Worm (Caenorhabditis elegans): Measurements from ENCODE around the gene kcmf-1.

The kcmf-1 gene

DNA sequence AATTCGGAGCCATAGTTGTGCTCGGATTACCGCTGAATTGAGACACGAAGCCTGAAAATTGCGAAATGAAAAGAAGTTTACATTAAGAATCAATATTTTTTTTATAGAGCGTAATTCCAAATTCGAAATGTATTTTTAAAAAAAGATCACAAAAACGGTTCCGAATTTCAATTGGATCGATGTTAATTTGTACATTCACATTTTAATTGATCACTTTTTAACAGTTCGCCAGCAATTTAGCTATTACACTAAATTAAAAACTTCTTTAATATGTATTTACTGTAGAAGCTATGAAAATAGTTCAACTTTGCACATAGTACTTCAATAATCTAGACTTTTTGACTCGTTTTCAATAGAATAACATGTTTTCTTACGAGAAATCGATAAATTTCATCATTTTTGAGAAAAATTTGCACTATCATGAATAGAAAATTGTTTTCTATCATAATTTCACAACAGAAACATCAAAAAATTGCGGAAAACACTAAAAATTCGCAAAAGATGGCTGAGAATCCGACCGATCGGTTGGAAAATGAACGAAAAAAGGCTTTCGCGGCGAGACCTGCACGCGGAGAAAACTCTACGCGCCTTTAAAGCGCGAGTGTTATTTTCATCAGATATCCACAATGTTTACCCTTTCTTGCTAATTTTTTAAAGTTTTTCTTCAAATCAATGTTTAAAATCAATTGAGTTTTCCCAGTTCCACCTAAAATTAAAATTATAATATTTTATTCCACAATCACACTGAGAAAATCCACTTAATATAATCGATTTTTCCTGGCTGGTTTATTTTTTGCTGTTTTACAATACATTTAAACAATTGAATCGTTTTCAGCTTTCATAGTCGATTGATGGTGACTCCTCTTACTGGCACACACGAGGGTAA is at the start of gene kcmf-1, which contains the start of gene egl-45:
Gene kcmf-1 (plus strand): TSS at position 836 of the 886 bp plus-strand sequence.
Gene egl-45 (minus strand): TSS at position 51 of the 886 bp plus-strand sequence.
- no peak for TF ChIP-seq med-1 (GFP tag; optimal IDR thresholded peaks at IDR 0.05; ENCODE audit: insufficient read depth)
- TF ChIP-seq T22C8.4 (GFP tag; IDR thresholded peaks at IDR 0.05) = no peak
- TF ChIP-seq tab-1 (GFP tag; IDR thresholded peaks at IDR 0.05) = no peak
- no peak for TF ChIP-seq ref-1 (GFP tag; conservative IDR thresholded peaks at IDR 0.05)

DNA sequence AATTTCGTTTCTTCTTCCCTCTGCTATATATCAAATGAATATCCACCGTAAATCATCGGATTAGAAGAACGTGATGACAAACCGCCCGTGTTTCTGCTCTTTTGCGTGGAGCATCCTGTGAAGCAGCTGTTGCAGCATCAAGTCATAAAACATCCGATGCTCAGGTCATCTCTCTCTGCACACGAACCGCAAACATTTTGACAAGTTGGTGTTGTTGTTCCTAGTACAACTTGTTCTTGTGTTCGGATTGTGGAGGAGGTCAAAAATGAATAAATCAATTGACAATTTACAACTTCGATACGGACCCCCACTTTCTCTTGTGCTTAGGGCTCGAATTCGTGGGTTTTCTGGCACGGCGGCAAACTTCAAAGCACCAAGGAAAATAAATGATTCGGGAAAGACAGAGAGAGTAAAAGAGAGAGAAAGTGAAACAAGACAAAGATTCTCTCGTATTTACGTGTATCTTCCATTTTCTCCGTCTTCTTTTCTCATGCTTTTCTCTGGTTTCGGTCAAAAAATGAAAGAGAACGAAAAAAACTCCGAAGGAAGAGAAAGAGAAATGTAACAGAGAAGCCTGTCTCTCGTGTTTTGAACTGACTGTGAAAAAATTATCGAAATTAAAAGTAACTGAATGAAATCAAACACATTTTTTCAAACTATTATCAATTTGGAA is 48.5 kb upstream of the kcmf-1 start:
- TF ChIP-seq ztf-23 (GFP tag; IDR thresholded peaks at IDR 0.05) (no peak), klf-2 (GFP tag; conservative IDR thresholded peaks at IDR 0.05) (no peak), ref-1 (GFP tag; conservative IDR thresholded peaks at IDR 0.05) (no peak)

DNA sequence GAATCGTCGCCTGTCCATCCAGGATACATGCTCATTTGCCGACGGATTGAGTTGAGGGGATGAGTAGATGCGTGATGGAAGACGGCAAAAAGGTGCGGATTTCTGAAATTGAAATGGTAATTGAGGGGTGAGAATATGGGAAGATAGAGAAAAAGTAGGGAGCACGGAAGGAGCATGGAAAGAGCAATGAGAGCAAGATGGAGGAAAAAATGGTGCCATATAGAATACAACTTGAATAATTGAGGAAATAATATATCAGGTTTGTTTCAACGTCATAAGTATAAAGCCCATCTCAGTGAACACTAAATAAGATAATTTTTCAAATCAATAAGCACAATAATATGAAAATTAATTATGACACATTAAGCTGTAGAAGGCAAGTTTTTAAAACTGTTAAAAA is 45.9 kb upstream of the kcmf-1 start, which contains the start of gene mab-5:
Gene mab-5 (minus strand): TSS at position 101 of the 400 bp plus-strand sequence.
- no peak for TF ChIP-seq ztf-29 (GFP tag; IDR thresholded peaks at IDR 0.05)
- no peak for TF ChIP-seq T22C8.4 (GFP tag; IDR thresholded peaks at IDR 0.05)
- TF ChIP-seq klf-2 (GFP tag; conservative IDR thresholded peaks at IDR 0.05) = no peak
- TF ChIP-seq ref-1 (GFP tag; conservative IDR thresholded peaks at IDR 0.05) = no peak
- TF ChIP-seq ztf-23 (GFP tag; IDR thresholded peaks at IDR 0.05) = no peak
- TF ChIP-seq med-1 (GFP tag; optimal IDR thresholded peaks at IDR 0.05; ENCODE audit: insufficient read depth) = no peak
- no peak for TF ChIP-seq tab-1 (GFP tag; IDR thresholded peaks at IDR 0.05)
- TF ChIP-seq flt-1 (GFP tag; IDR thresholded peaks at IDR 0.05) = no peak
- TF ChIP-seq cog-1 (tag; optimal IDR thresholded peaks at IDR 0.05) = no peak

DNA sequence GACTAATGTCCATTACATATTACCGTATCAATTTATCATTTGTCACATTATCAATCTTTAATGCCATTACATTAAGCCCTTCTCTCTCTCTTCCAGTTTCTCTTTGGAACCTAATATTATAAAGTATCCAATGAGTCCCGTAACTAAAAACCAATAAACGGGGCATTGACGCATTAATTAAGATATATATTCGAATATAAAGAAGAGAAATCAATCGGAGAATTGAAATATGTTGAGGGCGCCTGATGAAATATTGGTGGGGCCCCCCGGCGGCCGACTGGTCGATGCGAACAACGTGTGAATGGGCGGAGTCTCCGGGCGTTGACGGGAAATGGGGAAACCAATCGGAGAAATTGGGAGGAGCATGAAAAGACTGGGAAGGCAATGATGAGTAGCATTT is 45.0 kb upstream of the kcmf-1 start:
- no peak for TF ChIP-seq cog-1 (tag; optimal IDR thresholded peaks at IDR 0.05)
- no peak for TF ChIP-seq ref-1 (GFP tag; conservative IDR thresholded peaks at IDR 0.05)

DNA sequence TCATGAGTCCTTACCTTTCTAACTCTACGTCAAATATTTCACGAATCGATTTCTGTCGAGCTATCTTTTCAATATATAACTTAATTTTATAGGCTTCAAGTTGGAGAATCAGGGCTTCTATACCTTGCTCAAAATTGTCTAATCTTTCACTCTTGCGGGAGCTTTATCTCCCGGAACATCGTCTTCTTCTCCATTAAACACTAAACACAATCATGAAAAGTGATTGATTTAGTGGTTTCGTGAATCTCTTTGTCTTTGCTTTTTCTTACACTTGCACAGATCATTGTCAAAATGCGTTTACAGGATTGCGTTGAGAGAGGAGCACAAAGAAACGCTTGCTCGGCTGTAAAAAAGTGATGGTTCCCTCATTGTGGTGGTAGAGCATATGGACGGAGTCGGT is 40.8 kb upstream of the kcmf-1 start:
- no peak for TF ChIP-seq med-1 (GFP tag; optimal IDR thresholded peaks at IDR 0.05; ENCODE audit: insufficient read depth)
- no peak for TF ChIP-seq ref-1 (GFP tag; conservative IDR thresholded peaks at IDR 0.05)
- no peak for TF ChIP-seq cog-1 (tag; optimal IDR thresholded peaks at IDR 0.05)
- TF ChIP-seq ztf-29 (GFP tag; IDR thresholded peaks at IDR 0.05) = no peak

DNA sequence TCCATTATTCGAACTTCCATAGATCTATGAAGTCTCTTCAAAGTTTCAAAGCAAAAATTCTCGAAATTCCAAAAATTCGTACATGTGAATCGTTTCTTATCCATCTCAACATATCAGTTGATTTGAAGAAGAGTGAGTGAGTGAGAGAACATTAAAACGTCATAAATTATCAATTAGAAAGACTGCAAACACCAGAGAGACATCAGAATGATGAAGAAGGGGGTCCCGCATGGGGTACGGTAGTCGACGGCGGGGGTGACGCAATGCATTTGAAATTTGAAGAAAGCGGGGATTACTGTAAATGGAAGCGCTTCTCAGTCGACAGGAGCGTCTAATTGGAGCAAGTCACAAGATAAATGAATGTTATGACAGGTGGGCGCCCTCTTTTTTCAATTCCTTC is 38.7 kb upstream of the kcmf-1 start:
- no peak for TF ChIP-seq med-1 (GFP tag; optimal IDR thresholded peaks at IDR 0.05; ENCODE audit: insufficient read depth)
- TF ChIP-seq cog-1 (tag; optimal IDR thresholded peaks at IDR 0.05) = no peak
- TF ChIP-seq flt-1 (GFP tag; IDR thresholded peaks at IDR 0.05) = no peak
- no peak for TF ChIP-seq tab-1 (GFP tag; IDR thresholded peaks at IDR 0.05)
- no peak for TF ChIP-seq ztf-23 (GFP tag; IDR thresholded peaks at IDR 0.05)

DNA sequence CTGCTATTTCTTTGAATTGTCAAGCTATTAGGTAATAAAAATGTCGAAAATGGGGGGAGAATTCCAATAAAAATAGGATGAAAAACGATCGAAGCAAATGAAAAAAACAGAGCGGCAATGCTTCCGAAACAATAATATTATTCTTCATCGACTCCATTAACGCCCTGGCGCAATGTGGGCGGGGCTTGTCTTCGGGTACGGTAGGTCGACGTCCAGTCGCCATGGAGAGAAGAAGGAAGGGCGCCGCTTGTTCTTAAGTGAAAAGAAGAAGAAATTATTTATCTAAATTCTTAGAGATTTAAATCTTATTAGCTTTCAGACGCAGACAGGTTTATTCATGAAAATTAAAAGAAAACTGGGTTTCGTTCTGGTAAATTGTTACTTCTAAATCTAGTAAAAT is 37.0 kb upstream of the kcmf-1 start:
- TF ChIP-seq tab-1 (GFP tag; IDR thresholded peaks at IDR 0.05) (no peak), med-1 (GFP tag; optimal IDR thresholded peaks at IDR 0.05; ENCODE audit: insufficient read depth) (no peak), klf-2 (GFP tag; conservative IDR thresholded peaks at IDR 0.05) (no peak), flt-1 (GFP tag; IDR thresholded peaks at IDR 0.05) (no peak), T22C8.4 (GFP tag; IDR thresholded peaks at IDR 0.05) (no peak), cog-1 (tag; optimal IDR thresholded peaks at IDR 0.05) (no peak), ref-1 (GFP tag; conservative IDR thresholded peaks at IDR 0.05) (no peak), ztf-23 (GFP tag; IDR thresholded peaks at IDR 0.05) (no peak), ztf-29 (GFP tag; IDR thresholded peaks at IDR 0.05) (no peak)

DNA sequence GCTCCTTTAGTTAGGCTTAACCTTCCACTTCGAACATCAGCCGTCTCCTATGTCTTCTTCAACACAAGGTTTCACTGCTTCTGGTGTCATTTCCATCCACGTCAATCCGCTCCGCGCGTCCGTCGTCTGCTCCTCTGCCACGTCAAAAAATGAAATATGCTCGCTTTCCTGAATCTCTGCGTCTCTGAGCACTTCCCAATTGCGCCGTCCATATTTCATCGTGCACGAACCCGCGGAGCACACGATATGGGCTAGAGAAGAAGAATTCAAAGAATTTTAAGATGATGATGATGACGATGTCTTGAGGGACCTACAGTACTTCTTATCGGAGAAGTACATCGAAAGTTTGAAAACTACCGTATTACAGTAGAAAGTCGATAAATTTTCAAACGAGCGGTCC is 36.2 kb upstream of the kcmf-1 start:
- TF ChIP-seq tab-1 (GFP tag; IDR thresholded peaks at IDR 0.05) (no peak), flt-1 (GFP tag; IDR thresholded peaks at IDR 0.05) (no peak), ref-1 (GFP tag; conservative IDR thresholded peaks at IDR 0.05) (no peak), ztf-29 (GFP tag; IDR thresholded peaks at IDR 0.05) (no peak), ztf-23 (GFP tag; IDR thresholded peaks at IDR 0.05) (no peak), klf-2 (GFP tag; conservative IDR thresholded peaks at IDR 0.05) (no peak), med-1 (GFP tag; optimal IDR thresholded peaks at IDR 0.05; ENCODE audit: insufficient read depth) (no peak), T22C8.4 (GFP tag; IDR thresholded peaks at IDR 0.05) (no peak), cog-1 (tag; optimal IDR thresholded peaks at IDR 0.05) (no peak)

DNA sequence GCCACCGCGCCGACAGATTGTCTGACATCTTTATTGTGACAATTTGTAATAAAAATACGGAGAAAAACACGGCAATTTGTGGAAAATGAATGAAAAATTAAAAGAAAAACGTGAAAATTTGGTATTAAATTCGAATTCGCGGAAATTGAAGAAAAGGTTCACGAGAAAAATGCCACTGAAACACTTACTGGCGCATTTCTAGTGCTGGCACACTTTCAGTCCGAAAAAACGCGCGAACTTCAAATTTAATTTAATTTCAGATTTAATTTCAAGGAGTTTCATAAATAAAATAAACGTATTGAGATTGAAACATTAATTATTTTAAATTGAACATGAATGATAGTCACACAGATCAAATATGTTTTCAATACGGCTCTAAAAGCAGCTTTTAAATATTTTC is 33.9 kb upstream of the kcmf-1 start, which contains the start of gene cyk-7:
Gene cyk-7 (minus strand): TSS at position 99 of the 400 bp plus-strand sequence.
- TF ChIP-seq klf-2 (GFP tag; conservative IDR thresholded peaks at IDR 0.05) (no peak), T22C8.4 (GFP tag; IDR thresholded peaks at IDR 0.05) (no peak), ztf-23 (GFP tag; IDR thresholded peaks at IDR 0.05) (no peak), flt-1 (GFP tag; IDR thresholded peaks at IDR 0.05) (no peak), ref-1 (GFP tag; conservative IDR thresholded peaks at IDR 0.05) (no peak), ztf-29 (GFP tag; IDR thresholded peaks at IDR 0.05) (no peak), cog-1 (tag; optimal IDR thresholded peaks at IDR 0.05) (no peak), med-1 (GFP tag; optimal IDR thresholded peaks at IDR 0.05; ENCODE audit: insufficient read depth) (no peak), tab-1 (GFP tag; IDR thresholded peaks at IDR 0.05) (no peak)

DNA sequence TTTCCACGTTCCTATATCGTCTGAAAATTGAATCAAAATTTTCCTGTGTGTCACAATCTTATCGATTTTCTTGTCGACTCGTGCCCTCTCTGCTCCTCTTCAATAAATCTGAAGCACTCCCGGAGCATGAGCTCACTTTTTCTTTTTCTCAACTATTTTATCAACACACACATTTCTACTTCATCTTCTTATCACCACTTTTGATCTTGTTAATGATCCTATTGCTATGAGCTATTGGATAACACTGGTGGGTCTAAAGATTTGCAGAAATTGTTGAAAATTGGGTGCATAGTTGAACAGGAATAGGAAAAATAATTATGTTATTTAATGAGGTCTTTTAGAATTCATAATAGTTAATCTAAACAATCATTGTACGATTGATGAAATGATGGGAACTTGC is 24.0 kb upstream of the kcmf-1 start:
- no peak for TF ChIP-seq tab-1 (GFP tag; IDR thresholded peaks at IDR 0.05)
- TF ChIP-seq ztf-23 (GFP tag; IDR thresholded peaks at IDR 0.05) = no peak
- TF ChIP-seq flt-1 (GFP tag; IDR thresholded peaks at IDR 0.05) = no peak
- TF ChIP-seq ref-1 (GFP tag; conservative IDR thresholded peaks at IDR 0.05) = no peak
- no peak for TF ChIP-seq T22C8.4 (GFP tag; IDR thresholded peaks at IDR 0.05)
- TF ChIP-seq klf-2 (GFP tag; conservative IDR thresholded peaks at IDR 0.05) = no peak
- TF ChIP-seq cog-1 (tag; optimal IDR thresholded peaks at IDR 0.05) = no peak
- TF ChIP-seq ztf-29 (GFP tag; IDR thresholded peaks at IDR 0.05) = no peak
